Worm (Caenorhabditis elegans): Measurements from ENCODE around the gene C09B9.85.

DNA sequence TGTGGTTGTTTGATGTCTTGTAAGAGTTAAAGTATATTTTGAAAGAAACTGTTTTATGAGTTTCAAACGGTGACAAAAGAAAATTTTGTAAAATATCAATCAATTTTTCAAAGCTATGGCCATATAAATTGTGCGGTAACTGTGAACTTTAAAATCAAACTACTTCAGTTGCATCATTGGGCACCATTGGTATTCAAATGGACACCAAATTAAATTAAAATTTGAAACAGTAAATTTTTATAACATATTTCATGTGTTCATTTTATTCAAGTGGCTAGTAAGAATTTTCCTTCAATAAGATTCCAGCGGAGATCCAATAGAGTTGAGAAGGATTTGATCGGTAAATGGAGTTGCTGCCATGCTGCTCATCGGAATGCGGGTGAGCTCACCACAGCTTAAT lies 5.8 kb upstream of the C09B9.85 start:
- no peak for TF ChIP-seq W03F9.2 (tag; optimal IDR thresholded peaks at IDR 0.05)
- no peak for TF ChIP-seq dao-5 (tag; optimal IDR thresholded peaks at IDR 0.05)
- no peak for TF ChIP-seq him-1 (tag; optimal IDR thresholded peaks at IDR 0.05)

All from whole organism, L4/young adult.